5 fruit fly cellular contexts compared by ENCODE assay signal in the genomic region with DNA sequence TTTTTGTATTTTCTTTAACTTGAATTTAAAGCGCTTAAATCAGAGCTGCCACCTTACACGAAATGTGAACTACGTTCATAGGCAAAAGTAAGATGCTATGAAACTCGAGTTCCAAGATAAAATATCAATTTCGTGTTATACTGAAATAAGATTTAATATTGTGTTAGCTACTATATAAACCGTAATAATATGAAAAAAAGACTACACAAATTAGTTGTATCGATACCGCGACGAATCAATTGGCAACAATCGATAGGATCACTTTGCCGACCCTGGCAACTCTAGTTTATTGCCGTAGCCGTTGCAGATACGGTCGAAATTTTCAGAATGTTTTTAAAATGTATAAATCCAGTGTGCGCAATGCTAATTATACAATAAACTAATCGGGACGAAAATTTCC.
A peak's percentile ranks its signal among the peaks of the same experiment; 100 is the strongest.
TF ChIP-seq lines count a peak whose summit lies in the region.

A gene (plus strand): TSS at position 282 of the 400 bp plus-strand sequence.

- TF ChIP-seq CTCF in whole organism, embryonic (GFP tag; optimal IDR thresholded peaks at IDR 0.05; lab: Kevin White, UChicago), result no peak

TF ChIP-seq in whole organism, adult, 20 proteins besides CTCF, POLR2A, EP300 and RAD21:
- TF ChIP-seq Mnt (GFP tag; optimal IDR thresholded peaks at IDR 0.05; lab: Kevin White, UChicago), result peak; percentile 47
- TF ChIP-seq CG7101 (tag; optimal IDR thresholded peaks at IDR 0.05; lab: Kevin White, UChicago), result peak; percentile 15
- no peak for TF ChIP-seq tj (GFP tag; optimal IDR thresholded peaks at IDR 0.05; lab: Kevin White, UChicago)
- peak; percentile 98 for TF ChIP-seq CG14711 (tag; optimal IDR thresholded peaks at IDR 0.05; lab: Kevin White, UChicago)
- no peak for TF ChIP-seq Hr96 (GFP tag; optimal IDR thresholded peaks at IDR 0.05; lab: Kevin White, UChicago)
- no peak for TF ChIP-seq Crg-1 (GFP tag; optimal IDR thresholded peaks at IDR 0.05; lab: Kevin White, UChicago)
- peak; percentile 13 for TF ChIP-seq ovo (GFP tag; optimal IDR thresholded peaks at IDR 0.05; lab: Kevin White, UChicago)
- peak; percentile 36 for TF ChIP-seq CG33017 (tag; optimal IDR thresholded peaks at IDR 0.05; lab: Kevin White, UChicago)
- peak; percentile 43 for TF ChIP-seq bab1 (GFP tag; optimal IDR thresholded peaks at IDR 0.05; lab: Kevin White, UChicago)
- TF ChIP-seq CG1620 (GFP tag; optimal IDR thresholded peaks at IDR 0.05; lab: Kevin White, UChicago), result peak; percentile 21
- no peak for TF ChIP-seq pad (GFP tag; optimal IDR thresholded peaks at IDR 0.05; lab: Kevin White, UChicago)
- TF ChIP-seq kay (GFP tag; lab: Kevin White, UChicago; ENCODE audit: borderline replicate concordance), result no peak
- TF ChIP-seq CG11617 (GFP tag; optimal IDR thresholded peaks at IDR 0.05; lab: Kevin White, UChicago), result peak; percentile 20

TF ChIP-seq in whole organism, embryonic, 481 proteins besides CTCF, POLR2A, EP300 and RAD21 (continues in another document):
- TF ChIP-seq knrl (GFP tag; IDR thresholded peaks at IDR 0.05; lab: Robert Waterston, UW; ENCODE audit: partially characterized antibody), result peak; percentile 77
- TF ChIP-seq CG10565 (GFP tag; optimal IDR thresholded peaks at IDR 0.05; lab: Kevin White, UChicago), result no peak
- TF ChIP-seq chinmo (GFP tag; IDR thresholded peaks at IDR 0.05; lab: Robert Waterston, UW; ENCODE audit: partially characterized antibody), result 0 out of 4 replicates have a peak, but pooled peaks have one; percentile 66
- TF ChIP-seq amos (GFP tag; IDR thresholded peaks at IDR 0.05; lab: Robert Waterston, UW; ENCODE audit: partially characterized antibody), result peak; percentile 76; the same call in 1 of the 2 replicates
- peak in 1 of 2 experiments; percentile 58 for TF ChIP-seq insv (GFP tag; optimal IDR thresholded peaks at IDR 0.05; lab: Kevin White, UChicago)
- TF ChIP-seq phol (tag; optimal IDR thresholded peaks at IDR 0.05; lab: Kevin White, UChicago), result peak; percentile 46
- peak; percentile 11 for TF ChIP-seq CG13424 (tag; optimal IDR thresholded peaks at IDR 0.05; lab: Kevin White, UChicago)
- peak; percentile 16; the same call in 1 of the 2 replicates for TF ChIP-seq Xrp1 (GFP tag; IDR thresholded peaks at IDR 0.05; lab: Robert Waterston, UW)
- TF ChIP-seq MBD-R2 (GFP tag; IDR thresholded peaks at IDR 0.05; lab: Robert Waterston, UW), result peak; percentile 36; the same call in 1 of the 2 replicates
- TF ChIP-seq sens (GFP tag; lab: Kevin White, UChicago), result peak; percentile 90
- TF ChIP-seq Dip3 (GFP tag; optimal IDR thresholded peaks at IDR 0.05; lab: Kevin White, UChicago), result peak; percentile 12
- TF ChIP-seq twi (tag; optimal IDR thresholded peaks at IDR 0.05; lab: Kevin White, UChicago), result no peak
- TF ChIP-seq vfl (GFP tag; optimal IDR thresholded peaks at IDR 0.05; lab: Kevin White, UChicago), result peak; percentile 15
- peak; percentile 56 for TF ChIP-seq CoRest (tag; optimal IDR thresholded peaks at IDR 0.05; lab: Kevin White, UChicago)
- TF ChIP-seq CG2712 (tag; optimal IDR thresholded peaks at IDR 0.05; lab: Kevin White, UChicago), result peak; percentile 63
- TF ChIP-seq Scr (GFP tag; IDR thresholded peaks at IDR 0.05; lab: Robert Waterston, UW; ENCODE audit: partially characterized antibody), result peak; percentile 77

TF ChIP-seq in whole organism, prepupa, 60 proteins besides CTCF, POLR2A, EP300 and RAD21 (continues in another document):
- TF ChIP-seq Hr39 (GFP tag; optimal IDR thresholded peaks at IDR 0.05; lab: Kevin White, UChicago) (peak; percentile 9), Eip78C (GFP tag; lab: Kevin White, UChicago) (peak; percentile 73), Hr38 (GFP tag; optimal IDR thresholded peaks at IDR 0.05; lab: Kevin White, UChicago) (no peak), spab (GFP tag; optimal IDR thresholded peaks at IDR 0.05; lab: Kevin White, UChicago) (no peak), CG1621 (tag; optimal IDR thresholded peaks at IDR 0.05; lab: Kevin White, UChicago) (peak; percentile 77), acj6 (GFP tag; optimal IDR thresholded peaks at IDR 0.05; lab: Kevin White, UChicago) (peak; percentile 2), pdm3 (GFP tag; optimal IDR thresholded peaks at IDR 0.05; lab: Kevin White, UChicago) (no peak), lz (GFP tag; optimal IDR thresholded peaks at IDR 0.05; lab: Kevin White, UChicago) (peak; percentile 51), CG11294 (GFP tag; IDR thresholded peaks at IDR 0.05; lab: Robert Waterston, UW) (no peak), Ets21C (GFP tag; optimal IDR thresholded peaks at IDR 0.05; lab: Kevin White, UChicago) (no peak), fd59A (GFP tag; optimal IDR thresholded peaks at IDR 0.05; lab: Kevin White, UChicago) (no peak), dac (GFP tag; optimal IDR thresholded peaks at IDR 0.05; lab: Kevin White, UChicago) (no peak), topi (GFP tag; optimal IDR thresholded peaks at IDR 0.05; lab: Kevin White, UChicago) (no peak), CG11762 (GFP tag; optimal IDR thresholded peaks at IDR 0.05; lab: Kevin White, UChicago; ENCODE audit: insufficient read depth) (no peak), CG3032 (tag; optimal IDR thresholded peaks at IDR 0.05; lab: Kevin White, UChicago) (peak; percentile 6), CG10631 (GFP tag; optimal IDR thresholded peaks at IDR 0.05; lab: Kevin White, UChicago) (peak; percentile 25), Eip75B (GFP tag; optimal IDR thresholded peaks at IDR 0.05; lab: Kevin White, UChicago) (no peak), CG6792 (GFP tag; optimal IDR thresholded peaks at IDR 0.05; lab: Kevin White, UChicago) (no peak), CG31627 (GFP tag; optimal IDR thresholded peaks at IDR 0.05; lab: Kevin White, UChicago) (peak; percentile 16), Sox15 (GFP tag; optimal IDR thresholded peaks at IDR 0.05; lab: Kevin White, UChicago) (no peak)

TF ChIP-seq in whole organism, pupa, 21 proteins besides CTCF, POLR2A, EP300 and RAD21:
- TF ChIP-seq CG32121 (GFP tag; IDR thresholded peaks at IDR 0.05; lab: Robert Waterston, UW) (no peak), Pif1B (GFP tag; optimal IDR thresholded peaks at IDR 0.05; lab: Kevin White, UChicago) (no peak), CG13204 (GFP tag; optimal IDR thresholded peaks at IDR 0.05; lab: Kevin White, UChicago) (no peak), Ets98B (GFP tag; IDR thresholded peaks at IDR 0.05; lab: Robert Waterston, UW) (peak; percentile 34; the same call in 1 of the 2 replicates), CG14655 (GFP tag; optimal IDR thresholded peaks at IDR 0.05; lab: Kevin White, UChicago) (no peak), D1 (tag; optimal IDR thresholded peaks at IDR 0.05; lab: Kevin White, UChicago) (no peak), CG15710 (tag; optimal IDR thresholded peaks at IDR 0.05; lab: Kevin White, UChicago) (no peak), CG9948 (tag; optimal IDR thresholded peaks at IDR 0.05; lab: Kevin White, UChicago) (no peak)

TF ChIP-seq in whole organism, wandering third instar larva, 38 proteins besides CTCF, POLR2A, EP300 and RAD21:
- TF ChIP-seq Vsx2 (GFP tag; optimal IDR thresholded peaks at IDR 0.05; lab: Kevin White, UChicago; ENCODE audit: partially characterized antibody) (no peak), N (GFP tag; optimal IDR thresholded peaks at IDR 0.05; lab: Kevin White, UChicago) (no peak), Hr78 (GFP tag; optimal IDR thresholded peaks at IDR 0.05; lab: Kevin White, UChicago) (no peak), usp (GFP tag; optimal IDR thresholded peaks at IDR 0.05; lab: Kevin White, UChicago) (no peak), br (GFP tag; optimal IDR thresholded peaks at IDR 0.05; lab: Kevin White, UChicago) (no peak), CG32264 (GFP tag; optimal IDR thresholded peaks at IDR 0.05; lab: Kevin White, UChicago) (no peak), sv (GFP tag; optimal IDR thresholded peaks at IDR 0.05; lab: Kevin White, UChicago) (no peak), woc (GFP tag; optimal IDR thresholded peaks at IDR 0.05; lab: Kevin White, UChicago) (peak; percentile 12), Myc (optimal IDR thresholded peaks at IDR 0.05; lab: Kevin White, UChicago) (peak; percentile 37), Dfd (GFP tag; optimal IDR thresholded peaks at IDR 0.05; lab: Kevin White, UChicago) (no peak), jim (GFP tag; optimal IDR thresholded peaks at IDR 0.05; lab: Kevin White, UChicago) (no peak), dsf (GFP tag; optimal IDR thresholded peaks at IDR 0.05; lab: Kevin White, UChicago; ENCODE audit: borderline replicate concordance) (no peak), ey (GFP tag; optimal IDR thresholded peaks at IDR 0.05; lab: Kevin White, UChicago) (no peak), rgr (GFP tag; optimal IDR thresholded peaks at IDR 0.05; lab: Kevin White, UChicago) (peak; percentile 24), CrebA (GFP tag; optimal IDR thresholded peaks at IDR 0.05; lab: Kevin White, UChicago; ENCODE audit: borderline replicate concordance) (no peak), fru (GFP tag; optimal IDR thresholded peaks at IDR 0.05; lab: Kevin White, UChicago) (no peak), foxo (GFP tag; optimal IDR thresholded peaks at IDR 0.05; lab: Kevin White, UChicago) (peak in 1 of 2 experiments; percentile 29), Rel (GFP tag; optimal IDR thresholded peaks at IDR 0.05; lab: Kevin White, UChicago) (no peak), Rel (tag; optimal IDR thresholded peaks at IDR 0.05; lab: Kevin White, UChicago) (peak; percentile 30), HLH106 (tag; optimal IDR thresholded peaks at IDR 0.05; lab: Kevin White, UChicago) (peak; percentile 51), tai (GFP tag; optimal IDR thresholded peaks at IDR 0.05; lab: Kevin White, UChicago) (no peak), Hr83 (GFP tag; optimal IDR thresholded peaks at IDR 0.05; lab: Kevin White, UChicago; ENCODE audit: poor library complexity, severe bottlenecking) (no peak), Jra (GFP tag; optimal IDR thresholded peaks at IDR 0.05; lab: Kevin White, UChicago) (no peak), Hnf4 (GFP tag; optimal IDR thresholded peaks at IDR 0.05; lab: Kevin White, UChicago) (no peak), dl (GFP tag; optimal IDR thresholded peaks at IDR 0.05; lab: Kevin White, UChicago; ENCODE audit: insufficient read depth in 1 of 2, partially characterized antibody in 2 of 2) (no peak), Sp1 (GFP tag; optimal IDR thresholded peaks at IDR 0.05; lab: Kevin White, UChicago) (peak; percentile 20)
